Fruit fly (Drosophila melanogaster): Measurements from ENCODE around the gene Septin1.
A peak's percentile ranks its signal among the peaks of the same experiment; 100 is the strongest.

Gene Septin1

DNA sequence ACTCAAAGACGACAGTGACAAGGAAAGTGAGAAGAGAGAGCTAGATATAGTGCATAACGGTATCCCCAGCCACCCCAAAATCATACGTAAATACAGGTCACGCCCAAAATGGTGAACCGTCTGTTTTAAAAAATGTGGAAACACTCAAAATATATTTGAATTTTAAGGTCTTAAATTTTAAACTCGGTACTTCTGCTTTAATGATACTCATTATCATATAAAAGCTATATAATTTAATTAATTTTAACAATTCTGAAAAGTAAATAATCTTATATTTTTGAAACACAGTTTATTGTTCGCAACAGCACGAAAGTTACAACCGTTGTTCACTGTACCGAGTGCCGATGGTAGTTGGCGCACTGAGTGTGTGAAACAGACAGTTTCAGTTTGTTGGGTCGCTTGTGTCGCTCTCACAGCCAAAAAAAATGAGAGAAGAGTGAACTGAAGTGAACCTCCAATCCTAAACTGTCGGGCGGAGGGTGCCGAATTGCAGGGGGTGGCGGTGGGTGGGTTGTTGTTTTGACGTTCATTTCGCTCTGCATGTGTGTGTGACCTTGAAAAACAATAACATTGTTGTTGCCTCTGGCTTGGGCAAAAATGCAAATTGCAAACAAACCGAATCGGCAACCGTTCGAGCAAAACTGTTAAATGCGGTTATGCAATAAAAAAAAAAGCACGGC, 8.4 kb downstream of the Septin1 start (continued):
- TF ChIP-seq Sox102F (GFP tag; optimal IDR thresholded peaks at IDR 0.05) (peak; percentile 94), oc (tag; optimal IDR thresholded peaks at IDR 0.05) (peak; percentile 85), CHES-1-like (GFP tag; optimal IDR thresholded peaks at IDR 0.05) (peak; percentile 41), CG13424 (tag; optimal IDR thresholded peaks at IDR 0.05) (peak; percentile 96), row (GFP tag; IDR thresholded peaks at IDR 0.05) (peak; percentile 97), z (GFP tag; IDR thresholded peaks at IDR 0.05) (no peak), salm (tag; optimal IDR thresholded peaks at IDR 0.05) (peak; percentile 87), nau (GFP tag; optimal IDR thresholded peaks at IDR 0.05) (peak; percentile 90), Hey (tag; optimal IDR thresholded peaks at IDR 0.05) (no peak), onecut (GFP tag; IDR thresholded peaks at IDR 0.05) (peak; percentile 71), HHEX (GFP tag; optimal IDR thresholded peaks at IDR 0.05) (peak; percentile 92), CG13775 (GFP tag; optimal IDR thresholded peaks at IDR 0.05) (peak; percentile 88), Oli (tag; optimal IDR thresholded peaks at IDR 0.05) (peak; percentile 94), CG2678 (tag; optimal IDR thresholded peaks at IDR 0.05) (peak; percentile 97), fru (optimal IDR thresholded peaks at IDR 0.05) (no peak), pho (GFP tag; optimal IDR thresholded peaks at IDR 0.05) (peak; percentile 31), psq (GFP tag; optimal IDR thresholded peaks at IDR 0.05) (peak; percentile 33), Optix (GFP tag; IDR thresholded peaks at IDR 0.05) (peak; percentile 70; the same call in 2 of the 3 replicates), CG9817 (tag; optimal IDR thresholded peaks at IDR 0.05) (peak; percentile 89), amos (GFP tag; IDR thresholded peaks at IDR 0.05; ENCODE audit: partially characterized antibody) (no peak), Gug (GFP tag; IDR thresholded peaks at IDR 0.05) (peak; percentile 89), Scr (GFP tag; IDR thresholded peaks at IDR 0.05; ENCODE audit: partially characterized antibody) (no peak), CG1529 (GFP tag; optimal IDR thresholded peaks at IDR 0.05) (peak; percentile 87), CG10267 (tag; optimal IDR thresholded peaks at IDR 0.05) (peak; percentile 86), sna (GFP tag; IDR thresholded peaks at IDR 0.05; ENCODE audit: partially characterized antibody) (no peak), CTCF (GFP tag; optimal IDR thresholded peaks at IDR 0.05) (peak; percentile 51), CG33557 (GFP tag; optimal IDR thresholded peaks at IDR 0.05) (peak; percentile 85), CG4854 (GFP tag; optimal IDR thresholded peaks at IDR 0.05) (peak; percentile 69), CG31441 (GFP tag; IDR thresholded peaks at IDR 0.05) (peak; percentile 92), CG8290 (GFP tag; optimal IDR thresholded peaks at IDR 0.05) (peak; percentile 59), CG8290 (tag; optimal IDR thresholded peaks at IDR 0.05) (peak in 1 of 2 experiments; percentile 69), CG4617 (GFP tag; optimal IDR thresholded peaks at IDR 0.05; ENCODE audit: borderline replicate concordance) (peak; percentile 21), Xbp1 (GFP tag; optimal IDR thresholded peaks at IDR 0.05) (peak; percentile 85), HLHmδ (GFP tag; optimal IDR thresholded peaks at IDR 0.05) (no peak), CG17359 (tag; optimal IDR thresholded peaks at IDR 0.05) (peak; percentile 94), CG7839 (tag; optimal IDR thresholded peaks at IDR 0.05) (peak; percentile 96), CG7987 (GFP tag; optimal IDR thresholded peaks at IDR 0.05) (peak; percentile 55), E2f1 (GFP tag; IDR thresholded peaks at IDR 0.05) (peak; percentile 88), tx (GFP tag; optimal IDR thresholded peaks at IDR 0.05) (no peak), nom (GFP tag; optimal IDR thresholded peaks at IDR 0.05) (peak; percentile 55), ac (GFP tag; optimal IDR thresholded peaks at IDR 0.05) (peak; percentile 42), CG1024 (GFP tag; IDR thresholded peaks at IDR 0.05) (no peak; the same call in 1 of the 2 replicates), CG9876 (GFP tag; optimal IDR thresholded peaks at IDR 0.05) (no peak), H2.0 (GFP tag; IDR thresholded peaks at IDR 0.05) (peak; percentile 77), her (GFP tag; optimal IDR thresholded peaks at IDR 0.05) (no peak), CG18599 (GFP tag; optimal IDR thresholded peaks at IDR 0.05) (peak; percentile 97), pum (GFP tag; optimal IDR thresholded peaks at IDR 0.05) (peak; percentile 30), ci (GFP tag; IDR thresholded peaks at IDR 0.05) (peak; percentile 81), Taf1 (GFP tag; IDR thresholded peaks at IDR 0.05) (peak; percentile 71), BtbVII (GFP tag; optimal IDR thresholded peaks at IDR 0.05) (peak; percentile 93)

Measured in whole organism, embryonic.